Fruit fly (Drosophila melanogaster) whole organism, prepupa: ENCODE measurements around the gene Taf7.

Experiments used
- Blimp-1 ChIP-seq: fragments of 200-800 bp; sonication (Bioruptor generic); optimal IDR thresholded peaks from 3 replicates; lab custom pipeline; 2017; ENCODE audit warnings: missing biosample characterization, missing genetic modification characterization, mild to moderate bottlenecking, moderate library complexity, missing genetic modification reagents
- CG10631 ChIP-seq: fragments of 200-800 bp; sonication (Bioruptor generic); optimal IDR thresholded peaks from 2 replicates; lab custom pipeline; 2016; ENCODE audit warnings: missing biosample characterization, missing genetic modification characterization
- CG11294 ChIP-seq: fragments of 200-800 bp; sonication (Bioruptor generic); IDR thresholded peaks from 2 replicates; pipeline ENCODE4 v1.3.6; 2022; ENCODE audit warnings: missing biosample characterization, missing genetic modification characterization
- CG11762 ChIP-seq: fragments of 200-800 bp; sonication (Bioruptor generic); optimal IDR thresholded peaks from 3 replicates; lab custom pipeline; 2016; ENCODE audit warnings: missing biosample characterization, missing genetic modification characterization; ENCODE audit not compliant: insufficient read depth
- CG11902 ChIP-seq: fragments of 200-800 bp; sonication (Bioruptor generic); optimal IDR thresholded peaks from 3 replicates; lab custom pipeline; 2016; ENCODE audit warnings: missing biosample characterization, missing genetic modification characterization
- CG1621 ChIP-seq: fragments of 200-800 bp; sonication (Bioruptor generic); optimal IDR thresholded peaks from 3 replicates; lab custom pipeline; 2018; ENCODE audit warnings: missing biosample characterization, mild to moderate bottlenecking, missing genetic modification characterization
- CG16779 ChIP-seq: fragments of 200-800 bp; sonication (Bioruptor generic); optimal IDR thresholded peaks from 3 replicates; lab custom pipeline; 2017; ENCODE audit warnings: missing biosample characterization, mild to moderate bottlenecking, missing genetic modification characterization
- CG3032 ChIP-seq: fragments of 200-800 bp; optimal IDR thresholded peaks from 2 replicates; lab custom pipeline; 2019; ENCODE audit warnings: missing biosample characterization, mild to moderate bottlenecking, missing genetic modification characterization, moderate library complexity
- CG31627 ChIP-seq: fragments of 200-800 bp; sonication (Bioruptor generic); optimal IDR thresholded peaks from 3 replicates; lab custom pipeline; 2016; ENCODE audit warnings: missing biosample characterization, missing genetic modification characterization
- CG34406 ChIP-seq: fragments of 200-800 bp; sonication (Bioruptor generic); optimal IDR thresholded peaks from 3 replicates; lab custom pipeline; 2016; ENCODE audit warnings: missing biosample characterization, missing genetic modification characterization
- CG3919 ChIP-seq: fragments of 200-800 bp; sonication (Bioruptor generic); optimal IDR thresholded peaks from 3 replicates; lab custom pipeline; 2016; ENCODE audit warnings: missing biosample characterization, missing genetic modification characterization
- CG4318 ChIP-seq: fragments of 200-800 bp; sonication (Bioruptor generic); optimal IDR thresholded peaks from 3 replicates; lab custom pipeline; 2017; ENCODE audit warnings: missing biosample characterization, mild to moderate bottlenecking, missing genetic modification characterization
- CG6163 ChIP-seq: fragments of 200-800 bp; sonication (Bioruptor generic); IDR thresholded peaks from 3 replicates; pipeline ENCODE4 v1.3.6; 2022; ENCODE audit warnings: missing biosample characterization, missing genetic modification characterization
- CG6276 ChIP-seq: fragments of 200-800 bp; sonication (Bioruptor generic); optimal IDR thresholded peaks from 2 replicates; lab custom pipeline; 2017; ENCODE audit warnings: missing biosample characterization, mild to moderate bottlenecking, missing genetic modification characterization
- CG6792 ChIP-seq: fragments of 200-800 bp; sonication (Bioruptor generic); optimal IDR thresholded peaks from 3 replicates; lab custom pipeline; 2016; ENCODE audit warnings: missing biosample characterization, missing genetic modification characterization
- CG6854 ChIP-seq: fragments of 200-800 bp; sonication (Bioruptor generic); optimal IDR thresholded peaks from 2 replicates; lab custom pipeline; 2017; ENCODE audit warnings: missing biosample characterization, mild to moderate bottlenecking, missing genetic modification characterization
- CG8319 ChIP-seq: fragments of 200-800 bp; sonication (Bioruptor generic); optimal IDR thresholded peaks from 3 replicates; lab custom pipeline; 2016; ENCODE audit warnings: missing biosample characterization, missing genetic modification characterization
- CG9139 ChIP-seq: fragments of 200-800 bp; sonication (Bioruptor generic); optimal IDR thresholded peaks from 3 replicates; lab custom pipeline; 2017; ENCODE audit warnings: missing biosample characterization, mild to moderate bottlenecking, missing genetic modification characterization
- Eip75B ChIP-seq: fragments of 200-800 bp; sonication (Bioruptor generic); optimal IDR thresholded peaks from 3 replicates; lab custom pipeline; 2016; ENCODE audit warnings: missing biosample characterization, missing genetic modification characterization
- Eip93F ChIP-seq: fragments of 200-800 bp; sonication (Bioruptor generic); optimal IDR thresholded peaks from 2 replicates; lab custom pipeline; 2016; ENCODE audit warnings: missing biosample characterization, mild to moderate bottlenecking, missing genetic modification characterization
- Gug ChIP-seq: fragments of 200-800 bp; sonication (Bioruptor generic); IDR thresholded peaks from 2 replicates; pipeline ENCODE4 v1.3.6; 2022; ENCODE audit warnings: missing biosample characterization, missing genetic modification characterization
- Hr38 ChIP-seq: sonication (Bioruptor generic); optimal IDR thresholded peaks from 2 replicates; lab custom pipeline; 2016; ENCODE audit warnings: missing biosample characterization, missing genetic modification characterization
- Hr39 ChIP-seq: fragments of 200-800 bp; sonication (Bioruptor generic); optimal IDR thresholded peaks from 2 replicates; lab custom pipeline; 2016; ENCODE audit warnings: missing biosample characterization, missing genetic modification characterization
- Lpt ChIP-seq: fragments of 200-800 bp; sonication (Bioruptor generic); optimal IDR thresholded peaks from 3 replicates; lab custom pipeline; 2016; ENCODE audit warnings: missing biosample characterization, missing genetic modification characterization
- Met ChIP-seq: fragments of 200-800 bp; sonication (Bioruptor generic); optimal IDR thresholded peaks from 3 replicates; lab custom pipeline; 2016; ENCODE audit warnings: missing biosample characterization, missing genetic modification characterization
- Smox ChIP-seq: fragments of 200-800 bp; sonication (Bioruptor generic); optimal IDR thresholded peaks from 3 replicates; lab custom pipeline; 2016; ENCODE audit warnings: missing biosample characterization, missing genetic modification characterization
- Sox102F ChIP-seq: fragments of 200-800 bp; sonication (Bioruptor generic); optimal IDR thresholded peaks from 2 replicates; lab custom pipeline; 2016; ENCODE audit warnings: missing biosample characterization, mild to moderate bottlenecking, missing genetic modification characterization
- Sox14 ChIP-seq: fragments of 200-800 bp; sonication (Bioruptor generic); optimal IDR thresholded peaks from 3 replicates; lab custom pipeline; 2016; ENCODE audit warnings: missing biosample characterization, missing genetic modification characterization
- Sox15 ChIP-seq: fragments of 200-800 bp; sonication (Bioruptor generic); optimal IDR thresholded peaks from 3 replicates; lab custom pipeline; 2016; ENCODE audit warnings: missing biosample characterization, missing genetic modification characterization
- achi ChIP-seq: fragments of 200-800 bp; sonication (Bioruptor generic); optimal IDR thresholded peaks from 3 replicates; lab custom pipeline; 2016; ENCODE audit warnings: missing biosample characterization, missing genetic modification characterization
- acj6 ChIP-seq: fragments of 200-800 bp; sonication (Bioruptor generic); optimal IDR thresholded peaks from 3 replicates; lab custom pipeline; 2016; ENCODE audit warnings: missing biosample characterization, missing genetic modification characterization
- cyc ChIP-seq: fragments of 200-800 bp; sonication (Bioruptor generic); optimal IDR thresholded peaks from 3 replicates; lab custom pipeline; 2016; ENCODE audit warnings: missing biosample characterization, missing genetic modification characterization
- dac ChIP-seq: fragments of 200-800 bp; sonication (Bioruptor generic); optimal IDR thresholded peaks from 2 replicates; lab custom pipeline; 2017; ENCODE audit warnings: missing biosample characterization, mild to moderate bottlenecking, missing genetic modification characterization
- dsx ChIP-seq: fragments of 200-800 bp; optimal IDR thresholded peaks from 3 replicates; lab custom pipeline; 2019; ENCODE audit warnings: missing biosample characterization, mild to moderate bottlenecking, missing genetic modification characterization, moderate library complexity; ENCODE audit not compliant: poor library complexity, severe bottlenecking
- eg ChIP-seq: fragments of 200-800 bp; sonication (Bioruptor generic); IDR thresholded peaks from 3 replicates; pipeline ENCODE4 v1.3.6; 2022; ENCODE audit warnings: missing biosample characterization, missing genetic modification characterization
- fd59A ChIP-seq: fragments of 200-800 bp; sonication (Bioruptor generic); optimal IDR thresholded peaks from 2 replicates; lab custom pipeline; 2017; ENCODE audit warnings: missing biosample characterization, mild to moderate bottlenecking, missing genetic modification characterization, missing genetic modification reagents
- fd85E ChIP-seq: fragments of 200-800 bp; sonication (Bioruptor generic); optimal IDR thresholded peaks from 3 replicates; lab custom pipeline; 2016; ENCODE audit warnings: missing biosample characterization, missing genetic modification characterization
- fkh ChIP-seq: fragments of 200-800 bp; sonication (Bioruptor generic); optimal IDR thresholded peaks from 3 replicates; lab custom pipeline; 2017; ENCODE audit warnings: missing biosample characterization, mild to moderate bottlenecking, missing genetic modification characterization, moderate library complexity
- lz ChIP-seq: fragments of 200-800 bp; sonication (Bioruptor generic); optimal IDR thresholded peaks from 3 replicates; lab custom pipeline; 2016; ENCODE audit warnings: missing biosample characterization, missing genetic modification characterization
- net ChIP-seq: fragments of 200-800 bp; sonication (Bioruptor generic); optimal IDR thresholded peaks from 3 replicates; lab custom pipeline; 2016; ENCODE audit warnings: missing biosample characterization, missing genetic modification characterization
- pdm3 ChIP-seq: fragments of 200-800 bp; sonication (Bioruptor generic); optimal IDR thresholded peaks from 3 replicates; lab custom pipeline; 2016; ENCODE audit warnings: missing biosample characterization, missing genetic modification characterization
- spab ChIP-seq: fragments of 200-800 bp; sonication (Bioruptor generic); optimal IDR thresholded peaks from 2 replicates; lab custom pipeline; 2017; ENCODE audit warnings: missing biosample characterization, mild to moderate bottlenecking, missing genetic modification characterization, missing genetic modification reagents
- ss ChIP-seq, 2 experiments: fragments of 200-800 bp; sonication (Bioruptor generic); optimal IDR thresholded peaks; 2 replicates in 1 of 2; 3 replicates in 1 of 2; lab custom pipeline; 2017 to 2018; ENCODE audit warnings: mild to moderate bottlenecking in 2 of 2, missing biosample characterization in 2 of 2, missing genetic modification characterization in 2 of 2, moderate library complexity in 1 of 2
- svp ChIP-seq: fragments of 200-800 bp; sonication (Bioruptor generic); peaks from one replicate; lab custom pipeline; 2016; ENCODE audit warnings: missing biosample characterization, missing genetic modification characterization
- topi ChIP-seq: fragments of 200-800 bp; sonication (Bioruptor generic); optimal IDR thresholded peaks from 3 replicates; lab custom pipeline; 2016; ENCODE audit warnings: missing biosample characterization, missing genetic modification characterization

The Taf7 gene

dm6 chr3R:7947349-7947748, 40.2 kb downstream of the Taf7 start (continued):
- TF ChIP-seq CG6854 (GFP tag; lab: Kevin White, UChicago) (no peak), CG3032 (tag; lab: Kevin White, UChicago) (no peak), CG10631 (GFP tag; lab: Kevin White, UChicago) (no peak), fd59A (no peak), CG31627 (GFP tag; lab: Kevin White, UChicago) (no peak), acj6 (GFP tag; lab: Kevin White, UChicago) (no peak), CG6276 (GFP tag; lab: Kevin White, UChicago) (peak; percentile 60), net (GFP tag; lab: Kevin White, UChicago) (peak; percentile 28), Sox15 (GFP tag; lab: Kevin White, UChicago) (no peak), CG6163 (GFP tag; lab: Robert Waterston, UW) (0 out of 3 replicates have a peak, but pooled peaks have one; percentile 38), Met (GFP tag; lab: Kevin White, UChicago) (no peak), CG11294 (no peak), CG3919 (GFP tag; lab: Kevin White, UChicago) (no peak), Lpt (GFP tag; lab: Kevin White, UChicago) (peak; percentile 30)

- no peak for TF ChIP-seq achi
- TF ChIP-seq svp (GFP tag; lab: Kevin White, UChicago) = peak; percentile 44
- TF ChIP-seq dsx (GFP tag; lab: Kevin White, UChicago) = peak; percentile 62
Measured at dm6 chr3R:7950147-7950546, 43.0 kb downstream of the Taf7 start.

- TF ChIP-seq CG16779 (tag; lab: Kevin White, UChicago) = no peak
- no peak for TF ChIP-seq Hr38 (GFP tag; lab: Kevin White, UChicago)
- TF ChIP-seq CG6792 = no peak
- TF ChIP-seq Sox14 = no peak
- TF ChIP-seq Eip93F (GFP tag; lab: Kevin White, UChicago) = no peak
- TF ChIP-seq cyc (GFP tag; lab: Kevin White, UChicago) = no peak
- peak; percentile 26 for TF ChIP-seq CG10631 (GFP tag; lab: Kevin White, UChicago)
- TF ChIP-seq fd59A = peak; percentile 0
- TF ChIP-seq CG3919 (GFP tag; lab: Kevin White, UChicago) = peak; percentile 20
- TF ChIP-seq CG3032 (tag; lab: Kevin White, UChicago) = peak; percentile 58
- TF ChIP-seq ss (GFP tag; optimal IDR thresholded peaks at IDR 0.05; lab: Kevin White, UChicago) = peak in 1 of 2 experiments; percentile 38
- TF ChIP-seq Blimp-1 = no peak
- no peak for TF ChIP-seq CG9139 (GFP tag; lab: Kevin White, UChicago)
- no peak for TF ChIP-seq fkh (GFP tag; lab: Kevin White, UChicago)
- TF ChIP-seq Sox102F (GFP tag; lab: Kevin White, UChicago) = no peak
- 0 out of 3 replicates have a peak, but pooled peaks have one; percentile 25 for TF ChIP-seq CG6163 (GFP tag; lab: Robert Waterston, UW)
- TF ChIP-seq CG11762 (GFP tag; lab: Kevin White, UChicago) = no peak
- no peak for TF ChIP-seq CG1621 (tag; lab: Kevin White, UChicago)
- no peak for TF ChIP-seq Lpt (GFP tag; lab: Kevin White, UChicago)
- no peak for TF ChIP-seq Sox15 (GFP tag; lab: Kevin White, UChicago)
- TF ChIP-seq lz (GFP tag; lab: Kevin White, UChicago) = no peak
- TF ChIP-seq eg (GFP tag; lab: Robert Waterston, UW) = no peak
- no peak for TF ChIP-seq dac (GFP tag; lab: Kevin White, UChicago)
- peak; percentile 1 for TF ChIP-seq pdm3 (GFP tag; lab: Kevin White, UChicago)
- peak; percentile 15 for TF ChIP-seq CG34406 (GFP tag; lab: Kevin White, UChicago)
- no peak for TF ChIP-seq CG8319 (GFP tag; lab: Kevin White, UChicago)
- TF ChIP-seq acj6 (GFP tag; lab: Kevin White, UChicago) = peak; percentile 24
- no peak for TF ChIP-seq Gug (GFP tag; lab: Robert Waterston, UW)
- peak; percentile 72 for TF ChIP-seq dsx (GFP tag; lab: Kevin White, UChicago)
- no peak for TF ChIP-seq CG11902 (GFP tag; lab: Kevin White, UChicago)
- no peak for TF ChIP-seq fd85E
- TF ChIP-seq CG4318 (GFP tag; lab: Kevin White, UChicago) = no peak
- TF ChIP-seq Hr39 (GFP tag; lab: Kevin White, UChicago) = no peak
- peak; percentile 19 for TF ChIP-seq Eip75B (GFP tag; lab: Kevin White, UChicago)
- no peak for TF ChIP-seq topi (GFP tag; lab: Kevin White, UChicago)
- TF ChIP-seq CG6854 (GFP tag; lab: Kevin White, UChicago) = no peak
- peak; percentile 61 for TF ChIP-seq spab (GFP tag; lab: Kevin White, UChicago)
- TF ChIP-seq Smox (GFP tag; lab: Kevin White, UChicago) = no peak
Measured at dm6 chr3R:7953041-7953788, 46.1 kb downstream of the Taf7 start.
